Worm (Caenorhabditis elegans) whole organism, early embryonic: Measurements from ENCODE around the gene dyf-4.

ENCODE experiments used
- B0310.2 ChIP-seq: sonication (generic microtip); optimal IDR thresholded peaks from 2 replicates; lab custom pipeline; 2016; ENCODE audit warnings: mild to moderate bottlenecking, missing genetic modification characterization, missing compliant biosample characterization
- aly-1 ChIP-seq: sonication (generic microtip); optimal IDR thresholded peaks from 2 replicates; lab custom pipeline; 2016; ENCODE audit warnings: missing genetic modification characterization, missing compliant biosample characterization
- ama-1 ChIP-seq: fragments of 150-350 bp; optimal IDR thresholded peaks from 2 replicates; lab custom pipeline; 2014
- ceh-13 ChIP-seq: fragments of 200-800 bp; sonication (Bioruptor generic); optimal IDR thresholded peaks from 2 replicates; lab custom pipeline; 2018; ENCODE audit warnings: mild to moderate bottlenecking, missing genetic modification characterization, missing compliant biosample characterization
- ets-7 ChIP-seq: sonication (generic microtip); optimal IDR thresholded peaks from 2 replicates; lab custom pipeline; 2016; ENCODE audit warnings: missing genotype, missing genetic modification characterization, missing compliant biosample characterization
- hmg-4 ChIP-seq: fragments of 200-800 bp; sonication (Bioruptor generic); optimal IDR thresholded peaks from 2 replicates; lab custom pipeline; 2018; ENCODE audit warnings: mild to moderate bottlenecking, missing genetic modification characterization, missing compliant biosample characterization
- sea-1 ChIP-seq: fragments of 200-800 bp; sonication (Bioruptor generic); conservative IDR thresholded peaks from 2 replicates; pipeline ENCODE4 v1.3.6; 2022; ENCODE audit warnings: missing genetic modification characterization, missing compliant biosample characterization

- TF ChIP-seq ama-1 (lab: Kevin White, UChicago) (no peak), hmg-4 (no peak), aly-1 (tag; lab: Kevin White, UChicago) (no peak), sea-1 (GFP tag; lab: Robert Waterston, UW) (no peak), ets-7 (no peak), ceh-13 (GFP tag; lab: Kevin White, UChicago) (no peak), B0310.2 (tag; lab: Kevin White, UChicago) (no peak)
Observed at ce11 chrV:12475360-12475759, 50.2 kb downstream of the dyf-4 start.
